Worm (Caenorhabditis elegans) whole organism, mixed stage, embryonic: ENCODE data around the gene C44B9.3.

ENCODE experiments used
- bed-3 ChIP-seq: fragments of 200-800 bp; sonication (Bioruptor generic); optimal IDR thresholded peaks from 3 replicates; lab custom pipeline; 2018; ENCODE audit warnings: mild to moderate bottlenecking, missing genetic modification characterization, moderate library complexity, missing compliant biosample characterization
- blmp-1 ChIP-seq: fragments of 150-350 bp; optimal IDR thresholded peaks from 2 replicates; lab custom pipeline; 2014; ENCODE audit warnings: missing biosample characterization, missing genetic modification characterization
- ceh-83 ChIP-seq: fragments of 200-800 bp; sonication (Bioruptor generic); optimal IDR thresholded peaks from 2 replicates; lab custom pipeline; 2018; ENCODE audit warnings: mild to moderate bottlenecking, missing genetic modification characterization, missing compliant biosample characterization
- cnd-1 ChIP-seq: fragments of 200-800 bp; sonication (Bioruptor generic); optimal IDR thresholded peaks from 2 replicates; lab custom pipeline; 2018; ENCODE audit warnings: mild to moderate bottlenecking, missing genetic modification characterization, missing compliant biosample characterization
- drap-1 ChIP-seq: fragments of 200-800 bp; sonication (Bioruptor generic); optimal IDR thresholded peaks from 3 replicates; lab custom pipeline; 2018; ENCODE audit warnings: mild to moderate bottlenecking, missing genetic modification characterization, missing compliant biosample characterization
- lin-13 ChIP-seq: fragments of 150-350 bp; optimal IDR thresholded peaks from 2 replicates; lab custom pipeline; 2014; ENCODE audit warnings: missing biosample characterization, missing genetic modification characterization
- lin-32 ChIP-seq: fragments of 200-800 bp; sonication (Bioruptor generic); optimal IDR thresholded peaks from 2 replicates; lab custom pipeline; 2018; ENCODE audit warnings: mild to moderate bottlenecking, missing genetic modification characterization, missing compliant biosample characterization
- lsy-2 ChIP-seq: fragments of 150-350 bp; optimal IDR thresholded peaks from 2 replicates; lab custom pipeline; 2014; ENCODE audit warnings: missing biosample characterization, missing genetic modification characterization
- mep-1 ChIP-seq: fragments of 150-350 bp; optimal IDR thresholded peaks from 2 replicates; lab custom pipeline; 2017; ENCODE audit warnings: missing biosample characterization, missing genetic modification reagents, missing genetic modification characterization, inconsistent platforms
- mls-2 ChIP-seq: sonication (generic microtip); optimal IDR thresholded peaks from 2 replicates; lab custom pipeline; 2016; ENCODE audit warnings: mild to moderate bottlenecking, missing genetic modification characterization, moderate library complexity, missing compliant biosample characterization
- pha-4 ChIP-seq: fragments of 150-350 bp; optimal IDR thresholded peaks from 2 replicates; lab custom pipeline; 2018; ENCODE audit warnings: missing biosample characterization, missing genetic modification reagents, missing genetic modification characterization
- snpc-4 ChIP-seq: fragments of 150-350 bp; optimal IDR thresholded peaks from 2 replicates; lab custom pipeline; 2014; ENCODE audit warnings: missing biosample characterization, missing genetic modification characterization
- unc-120 ChIP-seq: sonication (generic microtip); optimal IDR thresholded peaks from 2 replicates; lab custom pipeline; 2017; ENCODE audit warnings: missing genetic modification characterization, missing compliant biosample characterization; ENCODE audit not compliant: poor library complexity, severe bottlenecking
- unc-39 ChIP-seq: fragments of 150-350 bp; optimal IDR thresholded peaks from 2 replicates; lab custom pipeline; 2014; ENCODE audit warnings: missing biosample characterization, missing genetic modification characterization

DNA sequence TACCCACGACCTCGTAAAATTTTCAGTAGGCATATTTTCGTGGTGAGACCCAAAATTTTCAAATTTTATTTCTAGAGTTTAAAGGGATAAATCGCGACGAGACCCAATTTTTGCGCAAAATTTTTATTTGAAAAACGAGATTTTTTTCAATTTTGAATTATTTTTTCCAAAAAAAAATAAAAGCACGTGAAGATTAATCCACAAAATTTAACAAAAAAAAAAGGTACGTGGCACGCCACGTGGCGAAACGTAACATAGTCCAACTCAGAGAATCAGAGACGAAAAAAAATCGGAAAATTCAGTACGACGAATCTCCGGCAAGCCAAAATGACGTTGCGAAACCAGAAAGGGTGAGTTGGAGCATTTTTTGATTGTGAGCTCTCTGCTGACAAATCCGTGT, 4.9 kb downstream of the C44B9.3 start, which contains the start of gene C44B9.2:
- no peak for TF ChIP-seq snpc-4 (tag; lab: Kevin White, UChicago)
- TF ChIP-seq lin-13 (tag; lab: Kevin White, UChicago): no peak
- TF ChIP-seq unc-39 (tag; lab: Kevin White, UChicago): no peak
- TF ChIP-seq mls-2 (tag; lab: Kevin White, UChicago): no peak
- TF ChIP-seq cnd-1 (tag; lab: Kevin White, UChicago): no peak
- TF ChIP-seq drap-1: no peak
- no peak for TF ChIP-seq lsy-2 (tag; lab: Kevin White, UChicago)
- TF ChIP-seq lin-32 (GFP tag; lab: Kevin White, UChicago): no peak
- TF ChIP-seq ceh-83: no peak
- TF ChIP-seq unc-120 (tag; lab: Kevin White, UChicago): no peak
- TF ChIP-seq bed-3 (GFP tag; lab: Kevin White, UChicago): no peak
- no peak for TF ChIP-seq mep-1
- TF ChIP-seq blmp-1 (tag; lab: Kevin White, UChicago): no peak
- TF ChIP-seq pha-4 (tag; lab: Kevin White, UChicago): no peak
